Fruit fly (Drosophila melanogaster): Measurements from ENCODE around the gene CG15452.

dm6 chrX:20739581-20739980 is 6.2 kb downstream of the CG15452 start:
- TF ChIP-seq CG8478 (optimal IDR thresholded peaks at IDR 0.05) (no peak), usp (GFP tag; optimal IDR thresholded peaks at IDR 0.05) (no peak), psq (optimal IDR thresholded peaks at IDR 0.05) (no peak), Dll (optimal IDR thresholded peaks at IDR 0.05) (no peak), EcR (GFP tag; optimal IDR thresholded peaks at IDR 0.05) (no peak)
